Worm (Caenorhabditis elegans) whole organism, young adult: ENCODE results near the gene trxr-2.

Source experiments
- B0035.1 ChIP-seq: sonication (generic microtip); optimal IDR thresholded peaks from 2 replicates; lab custom pipeline; 2016; ENCODE audit warnings: missing genetic modification characterization, mild to moderate bottlenecking, missing compliant biosample characterization, missing genotype, missing genetic modification reagents
- B0336.3 ChIP-seq: fragments of 200-800 bp; sonication (Bioruptor generic); IDR thresholded peaks from 2 replicates; pipeline ENCODE4 v1.3.6; 2022; ENCODE audit warnings: missing genetic modification characterization, missing compliant biosample characterization
- C06A6.2 ChIP-seq: fragments of 200-800 bp; sonication (Bioruptor generic); conservative IDR thresholded peaks from 2 replicates; pipeline ENCODE4 v1.3.6; 2022; ENCODE audit warnings: missing genetic modification characterization, missing compliant biosample characterization
- F22D6.2 ChIP-seq: sonication (generic microtip); optimal IDR thresholded peaks from 2 replicates; lab custom pipeline; 2016; ENCODE audit warnings: mild to moderate bottlenecking, missing genetic modification characterization, missing compliant biosample characterization
- F52B5.7 ChIP-seq: sonication (generic microtip); optimal IDR thresholded peaks from 2 replicates; lab custom pipeline; 2016; ENCODE audit warnings: mild to moderate bottlenecking, missing genetic modification characterization, missing compliant biosample characterization
- F57A8.1 ChIP-seq: fragments of 200-800 bp; sonication (Bioruptor generic); optimal IDR thresholded peaks from 2 replicates; lab custom pipeline; 2018; ENCODE audit warnings: mild to moderate bottlenecking, missing genetic modification characterization, moderate library complexity, missing compliant biosample characterization
- F57C9.4 ChIP-seq: sonication (generic microtip); optimal IDR thresholded peaks from 2 replicates; lab custom pipeline; 2017; ENCODE audit warnings: mild to moderate bottlenecking, missing genetic modification characterization, missing compliant biosample characterization
- K11D2.4 ChIP-seq: fragments of 200-800 bp; sonication (Bioruptor generic); IDR thresholded peaks from 2 replicates; pipeline ENCODE4 v1.3.6; 2022; ENCODE audit warnings: missing genetic modification reagents, missing genetic modification characterization, missing compliant biosample characterization
- K12H6.12 ChIP-seq: fragments of 200-800 bp; sonication (Bioruptor generic); optimal IDR thresholded peaks from 2 replicates; lab custom pipeline; 2018; ENCODE audit warnings: mild to moderate bottlenecking, missing genetic modification characterization, missing compliant biosample characterization
- Y53G8AR.9 ChIP-seq: fragments of 200-800 bp; sonication (Bioruptor generic); conservative IDR thresholded peaks from 2 replicates; pipeline ENCODE4 v1.3.6; 2022; ENCODE audit warnings: missing genetic modification reagents, missing genetic modification characterization, missing compliant biosample characterization
- ZK185.1 ChIP-seq: sonication (generic microtip); optimal IDR thresholded peaks from 2 replicates; lab custom pipeline; 2016; ENCODE audit warnings: mild to moderate bottlenecking, missing genetic modification characterization, missing compliant biosample characterization; ENCODE audit not compliant: poor library complexity, severe bottlenecking
- ama-1 ChIP-seq, 3 experiments: fragments of 150-350 bp in 1 of 3; sonication (generic microtip) in 2 of 3; optimal IDR thresholded peaks; 2 replicates each; lab custom pipeline; 2014 to 2018; ENCODE audit warnings: missing biosample characterization in 2 of 3, missing genetic modification characterization in 2 of 3, missing genetic modification reagents in 2 of 3
- aptf-2 ChIP-seq: fragments of 200-800 bp; sonication (Bioruptor generic); conservative IDR thresholded peaks from 2 replicates; pipeline ENCODE4 v1.3.6; 2022; ENCODE audit warnings: missing genetic modification reagents, missing genetic modification characterization, missing compliant biosample characterization
- attf-5 ChIP-seq: fragments of 200-800 bp; sonication (Bioruptor generic); optimal IDR thresholded peaks from 2 replicates; lab custom pipeline; 2018; ENCODE audit warnings: mild to moderate bottlenecking, missing genetic modification characterization, missing compliant biosample characterization
- cebp-1 ChIP-seq, 2 experiments: fragments of 200-800 bp in 1 of 2; sonication (Bioruptor generic) in 1 of 2; sonication (generic microtip) in 1 of 2; IDR thresholded peaks in 1 of 2; optimal IDR thresholded peaks in 1 of 2; 2 replicates each; pipeline versions ENCODE4 v1.3.6 to Lab custom; 2017 to 2022; ENCODE audit warnings: missing compliant biosample characterization in 2 of 2, missing genetic modification characterization in 2 of 2, mild to moderate bottlenecking in 1 of 2, missing genetic modification reagents in 1 of 2, moderate library complexity in 1 of 2
- ceh-27 ChIP-seq: fragments of 200-800 bp; sonication (Bioruptor generic); optimal IDR thresholded peaks from 2 replicates; lab custom pipeline; 2018; ENCODE audit warnings: mild to moderate bottlenecking, missing genetic modification characterization, moderate library complexity, missing compliant biosample characterization
- chd-7 ChIP-seq: sonication (generic microtip); optimal IDR thresholded peaks from 2 replicates; lab custom pipeline; 2016; ENCODE audit warnings: mild to moderate bottlenecking, missing genetic modification characterization, moderate library complexity, missing compliant biosample characterization
- die-1 ChIP-seq: sonication (generic microtip); optimal IDR thresholded peaks from 2 replicates; lab custom pipeline; 2016; ENCODE audit warnings: missing genotype, mild to moderate bottlenecking, missing genetic modification characterization, missing compliant biosample characterization
- dox-1 ChIP-seq: fragments of 200-800 bp; sonication (Bioruptor generic); IDR thresholded peaks from 2 replicates; pipeline ENCODE4 v1.3.6; 2022; ENCODE audit warnings: missing genetic modification reagents, missing genetic modification characterization, missing compliant biosample characterization
- egrh-3 ChIP-seq: fragments of 200-800 bp; sonication (Bioruptor generic); IDR thresholded peaks from 2 replicates; pipeline ENCODE4 v1.3.6; 2022; ENCODE audit warnings: missing genetic modification reagents, missing genetic modification characterization, missing compliant biosample characterization
- ekl-4 ChIP-seq: fragments of 200-800 bp; sonication (Bioruptor generic); IDR thresholded peaks from 2 replicates; pipeline ENCODE4 v1.3.6; 2022; ENCODE audit warnings: missing genetic modification reagents, missing genetic modification characterization, missing compliant biosample characterization
- hmg-1.2 ChIP-seq: fragments of 200-800 bp; sonication (Bioruptor generic); IDR thresholded peaks from 2 replicates; pipeline ENCODE4 v1.3.6; 2022; ENCODE audit warnings: missing genetic modification reagents, missing genetic modification characterization, missing compliant biosample characterization
- lin-35 ChIP-seq, 3 experiments: fragments of 150-350 bp in 2 of 3; sonication (generic microtip) in 1 of 3; optimal IDR thresholded peaks; 2 replicates each; lab custom pipeline; 2014 to 2018; ENCODE audit warnings: missing biosample characterization in 3 of 3, missing genetic modification characterization in 3 of 3, missing genetic modification reagents in 3 of 3
- lin-40 ChIP-seq: sonication (generic microtip); optimal IDR thresholded peaks from 2 replicates; lab custom pipeline; 2016; ENCODE audit warnings: missing genetic modification characterization, mild to moderate bottlenecking, missing compliant biosample characterization, missing genotype, missing genetic modification reagents
- lin-54 ChIP-seq: fragments of 200-800 bp; sonication (Bioruptor generic); optimal IDR thresholded peaks from 2 replicates; lab custom pipeline; 2018; ENCODE audit warnings: mild to moderate bottlenecking, missing genetic modification characterization, missing compliant biosample characterization
- lir-1 ChIP-seq: fragments of 200-800 bp; sonication (Bioruptor generic); conservative IDR thresholded peaks from 2 replicates; pipeline ENCODE4 v1.3.6; 2022; ENCODE audit warnings: missing genetic modification reagents, missing genetic modification characterization, missing compliant biosample characterization
- madf-10 ChIP-seq: sonication (generic microtip); optimal IDR thresholded peaks from 2 replicates; lab custom pipeline; 2016; ENCODE audit warnings: mild to moderate bottlenecking, missing genetic modification characterization, missing compliant biosample characterization
- madf-8 ChIP-seq: fragments of 200-800 bp; sonication (Bioruptor generic); conservative IDR thresholded peaks from 2 replicates; pipeline ENCODE4 v1.3.6; 2022; ENCODE audit warnings: missing genetic modification reagents, missing genetic modification characterization, missing compliant biosample characterization
- mcd-1 ChIP-seq: fragments of 200-800 bp; sonication (Bioruptor generic); IDR thresholded peaks from 2 replicates; pipeline ENCODE4 v1.3.6; 2022; ENCODE audit warnings: missing genetic modification reagents, missing genetic modification characterization, missing compliant biosample characterization
- mel-28 ChIP-seq: sonication (generic microtip); optimal IDR thresholded peaks from 2 replicates; lab custom pipeline; 2016; ENCODE audit warnings: borderline replicate concordance, mild to moderate bottlenecking, missing genetic modification characterization, missing compliant biosample characterization
- nhr-27 ChIP-seq: fragments of 200-800 bp; sonication (Bioruptor generic); optimal IDR thresholded peaks from 2 replicates; lab custom pipeline; 2018; ENCODE audit warnings: mild to moderate bottlenecking, missing genetic modification characterization, moderate library complexity, missing compliant biosample characterization
- pbrm-1 ChIP-seq: fragments of 200-800 bp; sonication (Bioruptor generic); IDR thresholded peaks from 2 replicates; pipeline ENCODE4 v1.3.6; 2022; ENCODE audit warnings: missing genetic modification reagents, missing genetic modification characterization, missing compliant biosample characterization
- snpc-3.4 ChIP-seq: sonication (generic microtip); optimal IDR thresholded peaks from 2 replicates; lab custom pipeline; 2017; ENCODE audit warnings: missing genetic modification characterization, mild to moderate bottlenecking, missing compliant biosample characterization, antibody characterized with exemption, moderate library complexity, missing genotype, missing genetic modification reagents
- snpc-4 ChIP-seq, 5 experiments: fragments of 150-350 bp in 1 of 5; sonication (generic microtip) in 4 of 5; optimal IDR thresholded peaks; 2 replicates each; lab custom pipeline; 2014 to 2018; ENCODE audit warnings: missing genetic modification characterization in 5 of 5, missing biosample characterization in 3 of 5, antibody characterized with exemption in 2 of 5, mild to moderate bottlenecking in 2 of 5, missing compliant biosample characterization in 2 of 5, missing genotype in 2 of 5, moderate library complexity in 2 of 5, missing genetic modification reagents in 1 of 5
- somi-1 ChIP-seq: fragments of 200-800 bp; sonication (Bioruptor generic); optimal IDR thresholded peaks from 2 replicates; lab custom pipeline; 2018; ENCODE audit warnings: mild to moderate bottlenecking, missing genetic modification characterization, missing compliant biosample characterization
- tbp1 ChIP-seq: fragments of 200-800 bp; sonication (Bioruptor generic); optimal IDR thresholded peaks from 2 replicates; lab custom pipeline; 2018; ENCODE audit warnings: mild to moderate bottlenecking, missing genetic modification characterization, missing compliant biosample characterization
- zfh-2 ChIP-seq: fragments of 200-800 bp; sonication (Bioruptor generic); conservative IDR thresholded peaks from 2 replicates; pipeline ENCODE4 v1.3.6; 2022; ENCODE audit warnings: missing genetic modification reagents, missing genetic modification characterization, missing compliant biosample characterization
- ztf-18 ChIP-seq: sonication (generic microtip); optimal IDR thresholded peaks from 2 replicates; lab custom pipeline; 2016; ENCODE audit warnings: missing genotype, mild to moderate bottlenecking, missing genetic modification characterization, missing compliant biosample characterization
- ztf-3 ChIP-seq: fragments of 200-800 bp; sonication (Bioruptor generic); optimal IDR thresholded peaks from 2 replicates; lab custom pipeline; 2018; ENCODE audit warnings: mild to moderate bottlenecking, missing genetic modification characterization, missing compliant biosample characterization

Gene trxr-2

DNA sequence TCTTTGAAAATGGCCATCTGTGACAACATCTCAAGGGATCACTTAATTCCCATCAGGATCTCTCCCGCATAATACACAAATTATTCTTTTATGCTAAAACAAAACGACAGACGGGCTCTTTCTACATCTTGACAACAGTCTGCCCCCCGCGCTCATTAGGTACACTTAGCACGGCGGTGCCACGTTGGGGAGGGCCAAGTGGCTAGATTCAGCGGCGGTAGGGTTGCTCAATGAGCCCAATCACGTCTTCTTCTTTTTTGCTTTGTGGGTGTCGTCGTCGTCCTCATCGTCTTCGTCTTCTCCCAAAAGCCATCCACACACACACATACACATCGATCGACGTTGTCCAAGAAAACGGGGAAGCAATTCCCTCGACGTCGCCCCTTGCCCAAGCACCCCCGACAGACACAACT lies 40.5 kb upstream of the trxr-2 start:
- TF ChIP-seq zfh-2 (GFP tag; lab: Robert Waterston, UW): peak; percentile 79
- peak; percentile 25 for TF ChIP-seq F52B5.7 (tag; lab: Kevin White, UChicago)
- no peak for TF ChIP-seq Y53G8AR.9
- peak; percentile 1 for TF ChIP-seq K12H6.12 (tag; lab: Kevin White, UChicago)
- peak; percentile 18; the same call in 1 of the 2 replicates for TF ChIP-seq dox-1 (GFP tag; lab: Robert Waterston, UW)

DNA sequence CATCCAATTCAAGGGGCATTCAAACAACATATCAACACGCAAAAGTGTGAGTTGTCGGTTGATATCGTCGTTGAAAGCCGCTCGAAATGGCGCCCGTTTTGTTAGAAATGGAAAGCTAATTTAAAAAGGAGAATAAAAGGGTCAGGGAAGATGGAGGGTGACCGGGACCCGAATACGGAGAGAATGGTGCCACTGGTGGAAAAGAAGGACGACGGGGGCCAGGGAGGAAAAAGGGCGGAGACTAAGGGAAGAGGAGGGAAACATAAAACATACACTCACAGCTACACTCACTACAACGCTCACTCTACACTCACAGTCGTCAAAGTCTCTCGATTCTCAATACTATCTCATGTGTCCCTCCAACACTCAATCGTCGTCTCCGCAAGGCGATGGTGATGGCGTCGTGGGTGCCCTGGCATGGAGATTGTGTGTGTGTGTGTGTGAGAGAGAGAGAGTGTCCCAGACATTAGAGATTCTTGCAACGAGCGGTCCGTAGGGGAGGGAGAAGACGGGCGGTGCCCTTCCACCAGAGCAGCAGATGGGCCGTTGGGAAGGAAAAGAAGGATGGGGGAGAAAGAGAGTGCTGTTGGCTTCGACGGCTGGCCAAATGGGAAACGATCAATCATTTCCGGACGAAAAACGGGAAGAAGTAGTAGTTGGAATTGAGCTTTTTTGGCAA lies 39.4 kb upstream of the trxr-2 start:
- peak; percentile 59; the same call in 1 of the 2 replicates for TF ChIP-seq ekl-4 (GFP tag; lab: Robert Waterston, UW)
- no peak for TF ChIP-seq B0035.1 (tag; lab: Kevin White, UChicago)
- TF ChIP-seq F57A8.1 (GFP tag; lab: Kevin White, UChicago): no peak
- TF ChIP-seq lin-40: peak; percentile 68
- peak; percentile 83 for TF ChIP-seq K12H6.12 (tag; lab: Kevin White, UChicago)
- peak; percentile 45 for TF ChIP-seq ztf-18 (tag; lab: Kevin White, UChicago)
- TF ChIP-seq madf-8 (GFP tag; lab: Robert Waterston, UW): no peak
- peak; percentile 8 for TF ChIP-seq tbp1 (GFP tag; lab: Kevin White, UChicago)
- peak; percentile 52 for TF ChIP-seq mcd-1 (GFP tag; lab: Robert Waterston, UW)
- TF ChIP-seq mel-28: no peak
- peak; percentile 81 for TF ChIP-seq ceh-27 (GFP tag; lab: Kevin White, UChicago)
- peak; percentile 28 for TF ChIP-seq snpc-4 (GFP tag; optimal IDR thresholded peaks at IDR 0.05; lab: Kevin White, UChicago)
- TF ChIP-seq snpc-4 (tag; optimal IDR thresholded peaks at IDR 0.05; lab: Kevin White, UChicago): peak in 1 of 4 experiments; percentile 35
- TF ChIP-seq ZK185.1 (tag; lab: Kevin White, UChicago): peak; percentile 68
- TF ChIP-seq cebp-1 (GFP tag; IDR thresholded peaks at IDR 0.05; lab: Robert Waterston, UW): no peak
- TF ChIP-seq cebp-1 (tag; optimal IDR thresholded peaks at IDR 0.05; lab: Kevin White, UChicago): peak; percentile 71
- TF ChIP-seq C06A6.2: 0 out of 2 replicates have a peak, but pooled peaks have one; percentile 30
- no peak for TF ChIP-seq F57C9.4 (tag; lab: Kevin White, UChicago)
- TF ChIP-seq lin-54 (GFP tag; lab: Kevin White, UChicago): peak; percentile 34
- TF ChIP-seq zfh-2 (GFP tag; lab: Robert Waterston, UW): peak; percentile 94
- TF ChIP-seq hmg-1.2 (GFP tag; lab: Robert Waterston, UW): peak; percentile 91
- TF ChIP-seq egrh-3 (GFP tag; lab: Robert Waterston, UW): peak; percentile 68
- peak; percentile 15 for TF ChIP-seq die-1 (tag; lab: Kevin White, UChicago)
- TF ChIP-seq ama-1 (optimal IDR thresholded peaks at IDR 0.05; lab: Kevin White, UChicago): peak; percentile 73
- no peak for TF ChIP-seq ama-1 (GFP tag; optimal IDR thresholded peaks at IDR 0.05; lab: Kevin White, UChicago)
- peak; percentile 53 for TF ChIP-seq attf-5
- TF ChIP-seq B0336.3: 0 out of 2 replicates have a peak, but pooled peaks have one; percentile 39
- TF ChIP-seq lir-1 (GFP tag; lab: Robert Waterston, UW): peak; percentile 94
- TF ChIP-seq snpc-3.4 (tag; lab: Kevin White, UChicago): no peak
- TF ChIP-seq K11D2.4 (GFP tag; lab: Robert Waterston, UW): 0 out of 2 replicates have a peak, but pooled peaks have one; percentile 23
- TF ChIP-seq madf-10 (tag; lab: Kevin White, UChicago): peak; percentile 32
- no peak for TF ChIP-seq F22D6.2 (tag; lab: Kevin White, UChicago)
- no peak for TF ChIP-seq nhr-27 (tag; lab: Kevin White, UChicago)
- TF ChIP-seq chd-7 (tag; lab: Kevin White, UChicago): peak; percentile 76
- TF ChIP-seq pbrm-1: 0 out of 2 replicates have a peak, but pooled peaks have one; percentile 33
- TF ChIP-seq lin-35 (GFP tag; optimal IDR thresholded peaks at IDR 0.05; lab: Kevin White, UChicago): peak in 1 of 3 experiments; percentile 56
- peak; percentile 52 for TF ChIP-seq somi-1 (GFP tag; lab: Kevin White, UChicago)
- peak; percentile 61; the same call in 1 of the 2 replicates for TF ChIP-seq dox-1 (GFP tag; lab: Robert Waterston, UW)
- no peak for TF ChIP-seq ztf-3 (GFP tag; lab: Kevin White, UChicago)
- 0 out of 2 replicates have a peak, but pooled peaks have one; percentile 37 for TF ChIP-seq aptf-2 (GFP tag; lab: Robert Waterston, UW)
- TF ChIP-seq, all 124 proteins: peak for 28
